Worm (Caenorhabditis elegans): Measurements from ENCODE around the gene tkr-3.

DNA sequence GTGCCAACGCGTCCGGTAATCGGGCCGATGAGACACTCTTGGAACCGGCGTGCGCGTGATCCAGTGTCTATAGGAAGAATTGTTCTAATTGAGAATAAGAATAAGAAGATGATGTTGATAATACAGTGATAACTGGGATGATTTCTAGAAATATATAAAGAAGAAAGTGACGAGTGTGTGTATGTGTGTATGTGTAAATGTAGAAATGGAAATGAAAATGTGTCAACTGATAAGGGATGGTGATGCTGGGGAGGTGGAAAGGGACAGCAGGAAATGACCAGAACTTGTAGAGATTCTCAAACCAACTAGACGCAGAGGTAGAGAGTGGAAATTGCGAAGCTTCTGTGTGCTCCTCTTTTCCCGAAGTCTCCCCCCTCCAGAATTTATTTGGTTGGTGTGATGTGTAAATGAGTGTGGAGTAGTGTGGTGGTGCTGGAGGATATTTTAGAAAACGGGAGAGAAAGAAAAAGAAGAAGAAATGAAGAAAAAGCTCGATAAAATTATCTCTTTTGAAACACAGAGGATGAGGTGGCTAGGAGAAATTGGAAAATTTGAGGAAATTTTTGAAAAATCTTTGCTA is 12.0 kb upstream of the tkr-3 start:
- no peak for TF ChIP-seq dao-5 (tag; optimal IDR thresholded peaks at IDR 0.05)
- no peak for TF ChIP-seq W03F9.2 (tag; optimal IDR thresholded peaks at IDR 0.05)
- TF ChIP-seq him-1 (tag; optimal IDR thresholded peaks at IDR 0.05), result no peak
